1 fruit fly cellular context compared by ENCODE assay signal in the genomic region with DNA sequence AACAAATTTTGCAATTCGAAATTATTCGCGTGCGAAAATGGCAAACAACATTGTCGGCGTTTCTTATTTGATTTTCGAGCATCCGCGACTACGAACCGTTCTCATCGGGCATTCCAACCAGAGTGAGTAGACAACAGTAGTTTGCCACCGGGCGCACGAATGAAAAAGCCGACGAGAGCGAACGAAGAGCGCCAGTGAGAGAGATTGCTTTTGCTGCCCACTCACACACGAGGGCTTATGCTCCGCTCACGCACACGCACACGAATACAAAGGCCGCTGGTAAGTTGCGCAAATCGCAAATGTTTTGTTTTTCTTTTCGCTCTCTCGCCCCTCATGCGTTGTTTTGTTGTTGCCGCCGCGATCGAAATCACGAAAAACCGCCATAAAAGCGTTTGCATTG.
A peak's percentile ranks its signal among the peaks of the same experiment; 100 is the strongest.
TF ChIP-seq lines count a peak whose summit lies in the region.

No protein-coding gene starts in this region.

TF ChIP-seq in whole organism, embryonic, 481 proteins besides CTCF, POLR2A, EP300 and RAD21 (continued from another document):
- TF ChIP-seq kni (GFP tag; optimal IDR thresholded peaks at IDR 0.05; lab: Kevin White, UChicago) (peak; percentile 32), yki (optimal IDR thresholded peaks at IDR 0.05; lab: Kevin White, UChicago) (peak; percentile 62), Jarid2 (GFP tag; optimal IDR thresholded peaks at IDR 0.05; lab: Kevin White, UChicago) (peak; percentile 96), HLH4C (GFP tag; IDR thresholded peaks at IDR 0.05; lab: Robert Waterston, UW; ENCODE audit: partially characterized antibody) (0 out of 3 replicates have a peak, but pooled peaks have one; percentile 11), abd-A (tag; optimal IDR thresholded peaks at IDR 0.05; lab: Kevin White, UChicago) (peak; percentile 43), CG2129 (GFP tag; IDR thresholded peaks at IDR 0.05; lab: Robert Waterston, UW; ENCODE audit: partially characterized antibody) (no peak), z (GFP tag; IDR thresholded peaks at IDR 0.05; lab: Robert Waterston, UW) (peak; percentile 5; the same call in 1 of the 3 replicates), CG42726 (GFP tag; IDR thresholded peaks at IDR 0.05; lab: Robert Waterston, UW; ENCODE audit: partially characterized antibody) (peak; percentile 63; the same call in 1 of the 2 replicates), Trl (optimal IDR thresholded peaks at IDR 0.05; lab: Kevin White, UChicago) (peak; percentile 92 to 93), Trl (GFP tag; optimal IDR thresholded peaks at IDR 0.05; lab: Kevin White, UChicago) (no peak), Dll (GFP tag; IDR thresholded peaks at IDR 0.05; lab: Robert Waterston, UW; ENCODE audit: partially characterized antibody) (0 out of 4 replicates have a peak, but pooled peaks have one; percentile 44), Hmx (GFP tag; optimal IDR thresholded peaks at IDR 0.05; lab: Kevin White, UChicago) (no peak), CG15479 (GFP tag; optimal IDR thresholded peaks at IDR 0.05; lab: Kevin White, UChicago) (peak; percentile 37), crol (GFP tag; IDR thresholded peaks at IDR 0.05; lab: Robert Waterston, UW) (peak; percentile 29; the same call in 1 of the 2 replicates), chinmo (GFP tag; IDR thresholded peaks at IDR 0.05; lab: Robert Waterston, UW; ENCODE audit: partially characterized antibody) (peak; percentile 82; the same call in 1 of the 4 replicates), vnd (GFP tag; IDR thresholded peaks at IDR 0.05; lab: Robert Waterston, UW; ENCODE audit: partially characterized antibody) (0 out of 3 replicates have a peak, but pooled peaks have one; percentile 37), lov (optimal IDR thresholded peaks at IDR 0.05; lab: Kevin White, UChicago) (no peak), lov (GFP tag; IDR thresholded peaks at IDR 0.05; lab: Robert Waterston, UW) (no peak), ERR (GFP tag; optimal IDR thresholded peaks at IDR 0.05; lab: Kevin White, UChicago) (no peak), br (optimal IDR thresholded peaks at IDR 0.05; lab: Kevin White, UChicago) (no peak), CG32532 (GFP tag; IDR thresholded peaks at IDR 0.05; lab: Robert Waterston, UW) (0 out of 2 replicates have a peak, but pooled peaks have one; percentile 4), CG11504 (tag; optimal IDR thresholded peaks at IDR 0.05; lab: Kevin White, UChicago) (no peak), ci (GFP tag; IDR thresholded peaks at IDR 0.05; lab: Robert Waterston, UW) (no peak), bbx (GFP tag; IDR thresholded peaks at IDR 0.05; lab: Robert Waterston, UW; ENCODE audit: partially characterized antibody) (peak; percentile 68; the same call in 1 of the 2 replicates), hbn (GFP tag; IDR thresholded peaks at IDR 0.05; lab: Robert Waterston, UW; ENCODE audit: partially characterized antibody) (no peak), ara (GFP tag; IDR thresholded peaks at IDR 0.05; lab: Robert Waterston, UW) (no peak), fd3F (GFP tag; optimal IDR thresholded peaks at IDR 0.05; lab: Kevin White, UChicago) (no peak), CG13287 (GFP tag; IDR thresholded peaks at IDR 0.05; lab: Robert Waterston, UW; ENCODE audit: partially characterized antibody) (peak; percentile 37; the same call in 1 of the 2 replicates), Doc3 (GFP tag; IDR thresholded peaks at IDR 0.05; lab: Robert Waterston, UW; ENCODE audit: partially characterized antibody) (0 out of 3 replicates have a peak, but pooled peaks have one; percentile 25), rib (GFP tag; IDR thresholded peaks at IDR 0.05; lab: Robert Waterston, UW) (peak; percentile 93), chm (GFP tag; IDR thresholded peaks at IDR 0.05; lab: Robert Waterston, UW) (peak; percentile 66; the same call in 1 of the 2 replicates), CG3838 (GFP tag; optimal IDR thresholded peaks at IDR 0.05; lab: Kevin White, UChicago) (no peak), sd (tag; optimal IDR thresholded peaks at IDR 0.05; lab: Kevin White, UChicago) (peak; percentile 68), vvl (GFP tag; IDR thresholded peaks at IDR 0.05; lab: Robert Waterston, UW) (0 out of 2 replicates have a peak, but pooled peaks have one; percentile 4), nom (GFP tag; optimal IDR thresholded peaks at IDR 0.05; lab: Kevin White, UChicago) (peak; percentile 45), Opbp (GFP tag; IDR thresholded peaks at IDR 0.05; lab: Robert Waterston, UW; ENCODE audit: partially characterized antibody) (0 out of 3 replicates have a peak, but pooled peaks have one; percentile 18), CG6791 (GFP tag; IDR thresholded peaks at IDR 0.05; lab: Robert Waterston, UW; ENCODE audit: partially characterized antibody) (peak; percentile 16; the same call in 1 of the 3 replicates), CG14667 (GFP tag; IDR thresholded peaks at IDR 0.05; lab: Robert Waterston, UW) (no peak), sr (GFP tag; IDR thresholded peaks at IDR 0.05; lab: Robert Waterston, UW) (peak; percentile 83), cg (GFP tag; optimal IDR thresholded peaks at IDR 0.05; lab: Kevin White, UChicago) (peak; percentile 83), tna (GFP tag; IDR thresholded peaks at IDR 0.05; lab: Robert Waterston, UW; ENCODE audit: partially characterized antibody) (peak; percentile 68), slbo (GFP tag; IDR thresholded peaks at IDR 0.05; lab: Robert Waterston, UW) (peak; percentile 6; the same call in 1 of the 2 replicates), insv (GFP tag; optimal IDR thresholded peaks at IDR 0.05; lab: Kevin White, UChicago) (peak in 1 of 2 experiments; percentile 77), Bteb2 (GFP tag; optimal IDR thresholded peaks at IDR 0.05; lab: Kevin White, UChicago) (no peak), danr (GFP tag; IDR thresholded peaks at IDR 0.05; lab: Robert Waterston, UW) (no peak), CG8290 (GFP tag; optimal IDR thresholded peaks at IDR 0.05; lab: Kevin White, UChicago) (no peak), CG8290 (tag; optimal IDR thresholded peaks at IDR 0.05; lab: Kevin White, UChicago) (peak in 1 of 2 experiments; percentile 38), Eip74EF (GFP tag; optimal IDR thresholded peaks at IDR 0.05; lab: Kevin White, UChicago) (no peak)
